Fruit fly (Drosophila melanogaster) whole organism, embryonic: ENCODE results near the gene aln.

Experiments
- Abd-B ChIP-seq: fragments of 200-800 bp; sonication (Bioruptor generic); optimal IDR thresholded peaks from 2 replicates; lab custom pipeline; 2018; ENCODE audit warnings: missing biosample characterization, mild to moderate bottlenecking, missing genetic modification characterization, moderate library complexity
- B-H2 ChIP-seq: fragments of 200-800 bp; sonication (Bioruptor generic); optimal IDR thresholded peaks from 2 replicates; lab custom pipeline; 2018; ENCODE audit warnings: missing biosample characterization, mild to moderate bottlenecking, missing genetic modification characterization
- CG10543 ChIP-seq: fragments of 200-800 bp; sonication (Bioruptor generic); optimal IDR thresholded peaks from 3 replicates; lab custom pipeline; 2017; ENCODE audit warnings: missing biosample characterization, mild to moderate bottlenecking, missing genetic modification characterization, moderate library complexity
- CG10654 ChIP-seq: fragments of 200-800 bp; sonication (Bioruptor generic); optimal IDR thresholded peaks from 2 replicates; lab custom pipeline; 2016; ENCODE audit warnings: missing biosample characterization, missing genetic modification characterization
- CG14014 ChIP-seq: fragments of 200-800 bp; sonication (Bioruptor generic); IDR thresholded peaks from 2 replicates; pipeline ENCODE4 v1.3.6; 2022; ENCODE audit warnings: missing biosample characterization, missing genetic modification characterization
- CG16779 ChIP-seq: fragments of 200-800 bp; sonication (Bioruptor generic); IDR thresholded peaks from 2 replicates; pipeline ENCODE4 v1.3.6; 2022; ENCODE audit warnings: missing biosample characterization, missing genetic modification characterization
- CG2678 ChIP-seq: fragments of 200-800 bp; sonication (Bioruptor generic); optimal IDR thresholded peaks from 3 replicates; lab custom pipeline; 2019; ENCODE audit warnings: missing biosample characterization, mild to moderate bottlenecking, missing genetic modification characterization, moderate library complexity
- CG30020 ChIP-seq: fragments of 200-800 bp; optimal IDR thresholded peaks from 2 replicates; lab custom pipeline; 2019; ENCODE audit warnings: missing biosample characterization, mild to moderate bottlenecking, missing genetic modification characterization, moderate library complexity
- CG31224 ChIP-seq: fragments of 200-800 bp; sonication (Bioruptor generic); IDR thresholded peaks from 2 replicates; pipeline ENCODE4 v1.3.6; 2022; ENCODE audit warnings: missing biosample characterization, missing genetic modification characterization
- CG3281 ChIP-seq: fragments of 200-800 bp; sonication (Bioruptor generic); optimal IDR thresholded peaks from 3 replicates; lab custom pipeline; 2017; ENCODE audit warnings: missing biosample characterization, mild to moderate bottlenecking, missing genetic modification characterization
- CG34422 ChIP-seq: fragments of 200-800 bp; sonication (Bioruptor generic); IDR thresholded peaks from 3 replicates; pipeline ENCODE4 v1.3.6; 2022; ENCODE audit warnings: missing biosample characterization, missing genetic modification characterization
- CG3995 ChIP-seq: fragments of 200-800 bp; sonication (Bioruptor generic); optimal IDR thresholded peaks from 3 replicates; lab custom pipeline; 2016; ENCODE audit warnings: missing biosample characterization, missing genetic modification characterization
- CG4360 ChIP-seq: fragments of 200-800 bp; sonication (Bioruptor generic); IDR thresholded peaks from 2 replicates; pipeline ENCODE4 v1.3.6; 2022; ENCODE audit warnings: missing biosample characterization, missing genetic modification characterization
- CG6689 ChIP-seq: fragments of 200-800 bp; sonication (Bioruptor generic); IDR thresholded peaks from 2 replicates; pipeline ENCODE4 v1.3.6; 2022; ENCODE audit warnings: missing biosample characterization, missing genetic modification characterization
- CG7987 ChIP-seq: fragments of 200-800 bp; sonication (Bioruptor generic); optimal IDR thresholded peaks from 2 replicates; lab custom pipeline; 2018; ENCODE audit warnings: missing biosample characterization, mild to moderate bottlenecking, missing genetic modification characterization, moderate library complexity
- CG9437 ChIP-seq: fragments of 200-800 bp; sonication (Bioruptor generic); optimal IDR thresholded peaks from 2 replicates; lab custom pipeline; 2018; ENCODE audit warnings: missing biosample characterization, mild to moderate bottlenecking, missing genetic modification characterization
- Dip3 ChIP-seq: fragments of 200-800 bp; sonication (Bioruptor generic); optimal IDR thresholded peaks from 3 replicates; lab custom pipeline; 2016; ENCODE audit warnings: missing biosample characterization, missing genetic modification characterization
- E2f2 ChIP-seq: fragments of 200-800 bp; sonication (Bioruptor generic); IDR thresholded peaks from 2 replicates; pipeline ENCODE4 v1.3.6; 2022; ENCODE audit warnings: missing biosample characterization, missing genetic modification characterization
- Hmx ChIP-seq: fragments of 200-800 bp; sonication (Bioruptor generic); optimal IDR thresholded peaks from 2 replicates; lab custom pipeline; 2016; ENCODE audit warnings: missing biosample characterization, missing genetic modification characterization
- Kr ChIP-seq: fragments of 200-800 bp; sonication (Bioruptor generic); optimal IDR thresholded peaks from 2 replicates; lab custom pipeline; 2017; ENCODE audit warnings: missing biosample characterization, mild to moderate bottlenecking, missing genetic modification characterization
- Mes4 ChIP-seq: fragments of 200-800 bp; sonication (Bioruptor generic); optimal IDR thresholded peaks from 2 replicates; lab custom pipeline; 2016; ENCODE audit warnings: missing biosample characterization, missing genetic modification characterization
- Nf-YB ChIP-seq: fragments of 200-800 bp; sonication (Bioruptor generic); optimal IDR thresholded peaks from 3 replicates; lab custom pipeline; 2019; ENCODE audit warnings: missing biosample characterization, mild to moderate bottlenecking, missing genetic modification characterization, moderate library complexity
- Nf-YC ChIP-seq: fragments of 200-800 bp; optimal IDR thresholded peaks from 3 replicates; lab custom pipeline; 2019; ENCODE audit warnings: missing biosample characterization, mild to moderate bottlenecking, missing genetic modification characterization, moderate library complexity
- Oli ChIP-seq: fragments of 200-800 bp; sonication (Bioruptor generic); optimal IDR thresholded peaks from 2 replicates; lab custom pipeline; 2018; ENCODE audit warnings: missing biosample characterization, mild to moderate bottlenecking, missing genetic modification characterization, moderate library complexity
- Ptx1 ChIP-seq: fragments of 200-800 bp; sonication (Bioruptor generic); IDR thresholded peaks from 2 replicates; pipeline ENCODE4 v1.3.6; 2022; ENCODE audit warnings: missing biosample characterization, missing genetic modification characterization
- Ssrp ChIP-seq: fragments of 200-800 bp; sonication (Bioruptor generic); optimal IDR thresholded peaks from 2 replicates; lab custom pipeline; 2018; ENCODE audit warnings: missing biosample characterization, mild to moderate bottlenecking, missing genetic modification characterization, moderate library complexity
- abd-A ChIP-seq: fragments of 200-800 bp; sonication (Bioruptor generic); optimal IDR thresholded peaks from 3 replicates; lab custom pipeline; 2019; ENCODE audit warnings: missing biosample characterization, mild to moderate bottlenecking, missing genetic modification characterization, moderate library complexity
- al ChIP-seq: fragments of 200-800 bp; sonication (Bioruptor generic); IDR thresholded peaks from 2 replicates; pipeline ENCODE4 v1.3.6; 2022; ENCODE audit warnings: missing biosample characterization, missing genetic modification characterization
- bcd ChIP-seq: fragments of 200-800 bp; sonication (Bioruptor generic); optimal IDR thresholded peaks from 2 replicates; lab custom pipeline; 2017; ENCODE audit warnings: missing biosample characterization, mild to moderate bottlenecking, missing genetic modification characterization
- chinmo ChIP-seq: fragments of 200-800 bp; sonication (Bioruptor generic); IDR thresholded peaks from 4 replicates; pipeline ENCODE4 v1.3.6; 2022; ENCODE audit warnings: missing biosample characterization, missing genetic modification characterization; ENCODE audit not compliant: partially characterized antibody
- chn ChIP-seq: fragments of 200-800 bp; sonication (Bioruptor generic); optimal IDR thresholded peaks from 2 replicates; lab custom pipeline; 2016; ENCODE audit warnings: missing biosample characterization, missing genetic modification characterization
- croc ChIP-seq: fragments of 200-800 bp; sonication (Bioruptor generic); conservative IDR thresholded peaks from 3 replicates; pipeline ENCODE4 v1.3.6; 2022; ENCODE audit warnings: missing biosample characterization, missing genetic modification characterization
- fd3F ChIP-seq: fragments of 200-800 bp; sonication (Bioruptor generic); optimal IDR thresholded peaks from 2 replicates; lab custom pipeline; 2018; ENCODE audit warnings: missing biosample characterization, mild to moderate bottlenecking, missing genetic modification characterization, moderate library complexity
- fd64A ChIP-seq: fragments of 200-800 bp; sonication (Bioruptor generic); optimal IDR thresholded peaks from 3 replicates; lab custom pipeline; 2018; ENCODE audit warnings: missing biosample characterization, mild to moderate bottlenecking, missing genetic modification characterization
- fru ChIP-seq: fragments of >200 bp; optimal IDR thresholded peaks from 2 replicates; lab custom pipeline; 2017
- gcm ChIP-seq: fragments of 200-800 bp; sonication (Bioruptor generic); optimal IDR thresholded peaks from 2 replicates; lab custom pipeline; 2019; ENCODE audit warnings: missing biosample characterization, mild to moderate bottlenecking, missing genetic modification characterization, moderate library complexity
- gsb-n ChIP-seq: fragments of 200-800 bp; sonication (Bioruptor generic); optimal IDR thresholded peaks from 3 replicates; lab custom pipeline; 2018; ENCODE audit warnings: missing biosample characterization, mild to moderate bottlenecking, missing genetic modification characterization
- mirr ChIP-seq: fragments of 200-800 bp; sonication (Bioruptor generic); optimal IDR thresholded peaks from 3 replicates; lab custom pipeline; 2018; ENCODE audit warnings: missing biosample characterization, mild to moderate bottlenecking, missing genetic modification characterization
- nmo ChIP-seq: fragments of 200-800 bp; sonication (Bioruptor generic); optimal IDR thresholded peaks from 2 replicates; lab custom pipeline; 2018; ENCODE audit warnings: missing biosample characterization, mild to moderate bottlenecking, missing genetic modification characterization, moderate library complexity
- nom ChIP-seq: fragments of 200-800 bp; sonication (Bioruptor generic); optimal IDR thresholded peaks from 2 replicates; lab custom pipeline; 2017; ENCODE audit warnings: missing biosample characterization, missing genetic modification characterization, mild to moderate bottlenecking, moderate library complexity, missing genetic modification reagents
- pros ChIP-seq: fragments of 200-800 bp; sonication (Bioruptor generic); optimal IDR thresholded peaks from 3 replicates; lab custom pipeline; 2019; ENCODE audit warnings: missing biosample characterization, mild to moderate bottlenecking, missing genetic modification characterization, moderate library complexity
- psq ChIP-seq: fragments of 200-800 bp; sonication (Bioruptor generic); optimal IDR thresholded peaks from 2 replicates; lab custom pipeline; 2017; ENCODE audit warnings: missing biosample characterization, missing genetic modification characterization
- schlank ChIP-seq: fragments of 200-800 bp; sonication (Bioruptor generic); optimal IDR thresholded peaks from 2 replicates; lab custom pipeline; 2018; ENCODE audit warnings: missing biosample characterization, mild to moderate bottlenecking, missing genetic modification characterization
- sim ChIP-seq: fragments of 200-800 bp; sonication (Bioruptor generic); IDR thresholded peaks from 2 replicates; pipeline ENCODE4 v1.3.6; 2022; ENCODE audit warnings: missing biosample characterization, missing genetic modification characterization
- slbo ChIP-seq: fragments of 200-800 bp; sonication (Bioruptor generic); IDR thresholded peaks from 2 replicates; pipeline ENCODE4 v1.3.6; 2022; ENCODE audit warnings: missing biosample characterization, missing genetic modification characterization
- trh ChIP-seq: fragments of 200-800 bp; sonication (Bioruptor generic); optimal IDR thresholded peaks from 2 replicates; lab custom pipeline; 2016; ENCODE audit warnings: missing biosample characterization, missing genetic modification characterization
- ttk ChIP-seq: fragments of 200-800 bp; sonication (Bioruptor generic); IDR thresholded peaks from 2 replicates; pipeline ENCODE4 v2.1.2; 2022; ENCODE audit warnings: missing biosample characterization, missing genetic modification characterization
- vvl ChIP-seq: fragments of 200-800 bp; sonication (Bioruptor generic); IDR thresholded peaks from 2 replicates; pipeline ENCODE4 v1.3.6; 2022; ENCODE audit warnings: missing biosample characterization, missing genetic modification characterization
- zfh2 ChIP-seq: fragments of 200-800 bp; sonication (Bioruptor generic); optimal IDR thresholded peaks from 2 replicates; lab custom pipeline; 2016; ENCODE audit warnings: missing biosample characterization, missing genetic modification characterization

The aln gene

DNA sequence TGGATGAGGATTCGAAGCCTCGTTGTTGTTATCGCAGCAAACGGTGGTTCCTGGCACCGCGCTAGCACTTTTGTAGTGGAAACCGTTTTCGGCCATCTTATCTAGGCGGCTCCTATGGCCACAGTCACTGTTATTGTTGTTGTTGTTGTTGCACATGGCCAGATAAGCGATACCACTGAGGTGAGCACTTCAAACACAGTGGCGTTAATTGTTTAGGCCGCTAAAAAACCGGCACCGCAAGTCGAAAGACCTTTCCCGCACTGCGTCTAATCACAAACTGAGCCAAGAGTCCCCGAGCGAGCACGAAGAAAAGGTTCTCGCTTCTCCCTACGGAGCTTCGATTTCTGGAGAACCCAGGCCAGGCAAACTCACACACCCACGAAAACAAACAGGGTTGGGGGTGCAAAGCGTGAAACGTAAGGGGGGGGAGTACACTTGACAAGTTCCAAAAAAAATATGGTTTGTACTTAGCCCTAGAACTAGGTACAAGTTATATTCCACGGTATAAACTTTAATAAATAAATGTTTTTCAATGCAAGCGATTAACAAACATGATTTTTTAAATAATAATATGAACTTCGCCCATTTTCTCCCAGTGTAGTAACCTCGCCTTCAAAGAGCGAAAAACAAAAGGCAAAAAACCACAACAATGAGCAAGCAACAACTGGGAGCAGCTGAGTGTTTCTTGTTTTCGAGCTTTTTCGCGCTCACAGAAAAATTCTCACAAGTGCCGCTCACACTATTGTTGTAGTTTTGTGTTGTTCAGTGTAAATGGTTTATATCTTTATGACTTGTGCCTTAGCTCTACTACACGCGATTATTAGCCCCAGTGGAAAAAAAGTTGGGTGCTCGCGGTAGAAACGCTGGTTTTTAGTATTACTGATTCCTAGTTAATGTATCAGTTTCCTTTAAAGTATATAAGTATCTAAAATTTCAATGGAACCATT, 14.0 kb downstream of the aln start (continued):
- TF ChIP-seq bcd = peak; percentile 86
- TF ChIP-seq CG4360 = peak; percentile 54; the same call in 1 of the 2 replicates
- TF ChIP-seq Nf-YB = peak; percentile 60
- peak; percentile 91 for TF ChIP-seq CG3281 (GFP tag; lab: Kevin White, UChicago)
- peak; percentile 74; the same call in 2 of the 3 replicates for TF ChIP-seq croc (GFP tag; lab: Robert Waterston, UW)
- peak; percentile 79 for TF ChIP-seq sim (GFP tag; lab: Robert Waterston, UW)
- no peak for TF ChIP-seq pros (GFP tag; lab: Kevin White, UChicago)
- TF ChIP-seq CG7987 (GFP tag; lab: Kevin White, UChicago) = no peak
- TF ChIP-seq abd-A (tag; lab: Kevin White, UChicago) = no peak
- TF ChIP-seq CG3995 = peak; percentile 5
- TF ChIP-seq Nf-YC (tag; lab: Kevin White, UChicago) = peak; percentile 50
- peak; percentile 87 for TF ChIP-seq CG2678 (tag; lab: Kevin White, UChicago)
- peak; percentile 61 for TF ChIP-seq E2f2 (GFP tag; lab: Robert Waterston, UW)
- TF ChIP-seq chn (GFP tag; lab: Kevin White, UChicago) = peak; percentile 36
- TF ChIP-seq Kr (GFP tag; lab: Kevin White, UChicago) = no peak
- TF ChIP-seq CG10543 = peak; percentile 70
- TF ChIP-seq Ptx1 (GFP tag; lab: Robert Waterston, UW) = peak; percentile 94
- peak; percentile 57 for TF ChIP-seq schlank
- TF ChIP-seq nmo (GFP tag; lab: Kevin White, UChicago) = peak; percentile 87
- peak; percentile 50 for TF ChIP-seq nom (GFP tag; lab: Kevin White, UChicago)
- peak; percentile 96 for TF ChIP-seq slbo (GFP tag; lab: Robert Waterston, UW)
- no peak for TF ChIP-seq fd64A
- peak; percentile 85 for TF ChIP-seq Oli (tag; lab: Kevin White, UChicago)
- peak; percentile 11 for TF ChIP-seq gcm (GFP tag; lab: Kevin White, UChicago)
- TF ChIP-seq fd3F (GFP tag; lab: Kevin White, UChicago) = peak; percentile 64
- TF ChIP-seq CG34422 = peak; percentile 90
- peak; percentile 59 for TF ChIP-seq zfh2
- TF ChIP-seq ttk (GFP tag; lab: Robert Waterston, UW) = peak; percentile 91
- TF ChIP-seq fru (lab: Kevin White, UChicago) = no peak
- no peak for TF ChIP-seq CG30020 (tag; lab: Kevin White, UChicago)
- peak; percentile 83 for TF ChIP-seq CG31224
- TF ChIP-seq mirr (GFP tag; lab: Kevin White, UChicago) = no peak
- peak; percentile 64; the same call in 1 of the 4 replicates for TF ChIP-seq chinmo (GFP tag; lab: Robert Waterston, UW)
- TF ChIP-seq vvl (GFP tag; lab: Robert Waterston, UW) = peak; percentile 81
- no peak for TF ChIP-seq gsb-n (tag; lab: Kevin White, UChicago)
- no peak for TF ChIP-seq psq (GFP tag; lab: Kevin White, UChicago)
- TF ChIP-seq trh (GFP tag; lab: Kevin White, UChicago) = peak; percentile 73
- peak; percentile 71 for TF ChIP-seq CG9437
- TF ChIP-seq Hmx = no peak
- TF ChIP-seq B-H2 (GFP tag; lab: Kevin White, UChicago) = peak; percentile 21
- TF ChIP-seq Dip3 = peak; percentile 39
- TF ChIP-seq al = peak; percentile 88
- peak; percentile 81; the same call in 1 of the 2 replicates for TF ChIP-seq CG16779 (GFP tag; lab: Robert Waterston, UW)
- TF ChIP-seq CG10654 (GFP tag; lab: Kevin White, UChicago) = peak; percentile 64
- no peak for TF ChIP-seq Mes4 (GFP tag; lab: Kevin White, UChicago)
- TF ChIP-seq CG6689 = peak; percentile 82
- TF ChIP-seq Ssrp (tag; lab: Kevin White, UChicago) = peak; percentile 74
- TF ChIP-seq Abd-B (GFP tag; lab: Kevin White, UChicago) = peak; percentile 65
- peak; percentile 93 for TF ChIP-seq CG14014
